Worm (Caenorhabditis elegans) whole organism, L4 larva: ENCODE data around the gene hmg-11.

Source experiments
- F44E2.7 ChIP-seq: fragments of 200-800 bp; sonication (Bioruptor generic); IDR thresholded peaks from 2 replicates; pipeline ENCODE4 v2.1.2; 2022; ENCODE audit warnings: missing genetic modification characterization, missing compliant biosample characterization
- T20F7.1 ChIP-seq: fragments of 200-800 bp; sonication (Bioruptor generic); optimal IDR thresholded peaks from 2 replicates; lab custom pipeline; 2018; ENCODE audit warnings: mild to moderate bottlenecking, missing genetic modification characterization, missing compliant biosample characterization
- T26A8.4 ChIP-seq: fragments of 200-800 bp; sonication (Bioruptor generic); IDR thresholded peaks from 2 replicates; pipeline ENCODE4 v1.3.6; 2022; ENCODE audit warnings: missing genetic modification characterization, missing compliant biosample characterization
- Y105C5A.15 ChIP-seq: fragments of 200-800 bp; sonication (Bioruptor generic); IDR thresholded peaks from 2 replicates; pipeline ENCODE4 v1.3.6; 2022; ENCODE audit warnings: missing genetic modification characterization, missing compliant biosample characterization
- Y48G9A.11 ChIP-seq: fragments of 200-800 bp; sonication (Bioruptor generic); IDR thresholded peaks from 2 replicates; pipeline ENCODE4 v1.3.6; 2022; ENCODE audit warnings: missing genetic modification reagents, missing genetic modification characterization, missing compliant biosample characterization
- ZK337.2 ChIP-seq: fragments of 200-800 bp; sonication (Bioruptor generic); IDR thresholded peaks from 2 replicates; pipeline ENCODE4 v1.3.6; 2022; ENCODE audit warnings: missing genetic modification reagents, missing genetic modification characterization, missing compliant biosample characterization
- arid-1 ChIP-seq: fragments of 200-800 bp; sonication (Bioruptor generic); conservative IDR thresholded peaks from 2 replicates; pipeline ENCODE4 v1.3.6; 2022; ENCODE audit warnings: missing genetic modification reagents, missing genetic modification characterization, missing compliant biosample characterization
- attf-4 ChIP-seq: sonication (generic microtip); optimal IDR thresholded peaks from 3 replicates; lab custom pipeline; 2017; ENCODE audit warnings: missing biosample characterization, missing genetic modification characterization
- ceh-20 ChIP-seq: fragments of 200-800 bp; sonication (Bioruptor generic); IDR thresholded peaks from 2 replicates; pipeline ENCODE4 v1.3.6; 2022; ENCODE audit warnings: missing genetic modification reagents, missing genetic modification characterization, missing compliant biosample characterization
- ceh-44 ChIP-seq: fragments of 200-800 bp; sonication (Bioruptor generic); IDR thresholded peaks from 2 replicates; pipeline ENCODE4 v1.3.6; 2022; ENCODE audit warnings: missing genetic modification reagents, missing genetic modification characterization, missing compliant biosample characterization
- ceh-62 ChIP-seq: sonication (generic microtip); optimal IDR thresholded peaks from 2 replicates; lab custom pipeline; 2017; ENCODE audit warnings: missing biosample characterization, missing genetic modification characterization
- ceh-82 ChIP-seq: sonication (generic microtip); optimal IDR thresholded peaks from 2 replicates; lab custom pipeline; 2017; ENCODE audit warnings: missing biosample characterization, missing genetic modification characterization
- cey-2 ChIP-seq: sonication (generic microtip); optimal IDR thresholded peaks from 3 replicates; lab custom pipeline; 2017; ENCODE audit warnings: missing genetic modification characterization, mild to moderate bottlenecking, missing compliant biosample characterization, antibody characterized with exemption, borderline replicate concordance; ENCODE audit not compliant: insufficient read depth
- ctbp-1 ChIP-seq: fragments of 200-800 bp; sonication (Bioruptor generic); IDR thresholded peaks from 2 replicates; pipeline ENCODE4 v1.3.6; 2022; ENCODE audit warnings: missing genetic modification reagents, missing genetic modification characterization, missing compliant biosample characterization
- dmd-8 ChIP-seq: fragments of 200-800 bp; sonication (Bioruptor generic); IDR thresholded peaks from 2 replicates; pipeline ENCODE4 v1.3.6; 2022; ENCODE audit warnings: missing genetic modification characterization, missing compliant biosample characterization
- dpl-1 ChIP-seq: fragments of 150-350 bp; optimal IDR thresholded peaks from 2 replicates; lab custom pipeline; 2014; ENCODE audit warnings: missing biosample characterization, missing genetic modification reagents, missing genetic modification characterization
- duxl-1 ChIP-seq: sonication (generic microtip); optimal IDR thresholded peaks from 2 replicates; lab custom pipeline; 2016; ENCODE audit warnings: mild to moderate bottlenecking, missing genetic modification characterization, moderate library complexity, missing compliant biosample characterization; ENCODE audit not compliant: poor library complexity
- dve-1 ChIP-seq: sonication (generic microtip); optimal IDR thresholded peaks from 2 replicates; lab custom pipeline; 2017; ENCODE audit warnings: antibody characterized with exemption, mild to moderate bottlenecking, missing genetic modification characterization, missing compliant biosample characterization; ENCODE audit not compliant: insufficient read depth
- hlh-11 ChIP-seq: fragments of 200-800 bp; sonication (Bioruptor generic); optimal IDR thresholded peaks from 2 replicates; lab custom pipeline; 2018; ENCODE audit warnings: mild to moderate bottlenecking, missing genetic modification characterization, missing compliant biosample characterization
- hlh-30 ChIP-seq: sonication (generic microtip); optimal IDR thresholded peaks from 2 replicates; lab custom pipeline; 2017; ENCODE audit warnings: antibody characterized with exemption, mild to moderate bottlenecking, missing genetic modification characterization, missing compliant biosample characterization; ENCODE audit not compliant: insufficient read depth
- hmg-1.1 ChIP-seq: fragments of 200-800 bp; sonication (Bioruptor generic); IDR thresholded peaks from 2 replicates; pipeline ENCODE4 v1.3.6; 2022; ENCODE audit warnings: missing genetic modification reagents, missing genetic modification characterization, missing compliant biosample characterization
- lim-7 ChIP-seq: fragments of 200-800 bp; sonication (Bioruptor generic); IDR thresholded peaks from 2 replicates; pipeline ENCODE4 v1.3.6; 2022; ENCODE audit warnings: missing genetic modification characterization, missing compliant biosample characterization
- lin-29 ChIP-seq: fragments of 200-800 bp; sonication (Bioruptor generic); IDR thresholded peaks from 2 replicates; pipeline ENCODE4 v1.3.6; 2022; ENCODE audit warnings: missing genetic modification reagents, missing genetic modification characterization, missing compliant biosample characterization
- lin-38 ChIP-seq: fragments of 200-800 bp; sonication (Bioruptor generic); IDR thresholded peaks from 2 replicates; pipeline ENCODE4 v1.3.6; 2022; ENCODE audit warnings: missing genetic modification reagents, missing genetic modification characterization, missing compliant biosample characterization
- lsy-2 ChIP-seq, 2 experiments: fragments of 150-350 bp in 1 of 2; sonication (generic microtip) in 1 of 2; optimal IDR thresholded peaks; 2 replicates each; lab custom pipeline; 2014 to 2017; ENCODE audit warnings: missing biosample characterization in 2 of 2, missing genetic modification characterization in 2 of 2
- mdt-29 ChIP-seq: fragments of 200-800 bp; sonication (Bioruptor generic); IDR thresholded peaks from 2 replicates; pipeline ENCODE4 v1.3.6; 2022; ENCODE audit warnings: missing genetic modification reagents, missing genetic modification characterization, missing compliant biosample characterization
- mep-1 ChIP-seq: fragments of 150-350 bp; sonication (generic microtip); optimal IDR thresholded peaks from 3 replicates; lab custom pipeline; 2014; ENCODE audit warnings: missing biosample characterization, missing genetic modification characterization
- mes-2 ChIP-seq: sonication (generic microtip); optimal IDR thresholded peaks from 2 replicates; lab custom pipeline; 2016; ENCODE audit warnings: missing genotype, mild to moderate bottlenecking, missing genetic modification characterization, missing compliant biosample characterization; ENCODE audit not compliant: poor library complexity, severe bottlenecking
- nhr-102 ChIP-seq: sonication (generic microtip); optimal IDR thresholded peaks from 2 replicates; lab custom pipeline; 2016; ENCODE audit warnings: mild to moderate bottlenecking, missing genetic modification characterization, moderate library complexity, missing compliant biosample characterization
- nhr-11 ChIP-seq: fragments of 150-350 bp; optimal IDR thresholded peaks from 2 replicates; lab custom pipeline; 2014; ENCODE audit warnings: missing biosample characterization, missing genetic modification characterization
- nhr-111 ChIP-seq: fragments of 200-800 bp; sonication (Bioruptor generic); optimal IDR thresholded peaks from 2 replicates; lab custom pipeline; 2018; ENCODE audit warnings: mild to moderate bottlenecking, missing genetic modification characterization, missing compliant biosample characterization
- nhr-28 ChIP-seq: fragments of 150-350 bp; optimal IDR thresholded peaks from 2 replicates; lab custom pipeline; 2014; ENCODE audit warnings: missing biosample characterization, missing genetic modification characterization
- nhr-41 ChIP-seq: fragments of 200-800 bp; sonication (Bioruptor generic); IDR thresholded peaks from 2 replicates; pipeline ENCODE4 v1.3.6; 2022; ENCODE audit warnings: missing genetic modification reagents, missing genetic modification characterization, missing compliant biosample characterization
- nhr-6 ChIP-seq: fragments of 150-350 bp; optimal IDR thresholded peaks from 2 replicates; lab custom pipeline; 2014; ENCODE audit warnings: missing biosample characterization, missing genetic modification characterization
- php-3 ChIP-seq: fragments of 200-800 bp; sonication (Bioruptor generic); IDR thresholded peaks from 2 replicates; pipeline ENCODE4 v1.3.6; 2022; ENCODE audit warnings: missing genetic modification reagents, missing genetic modification characterization, missing compliant biosample characterization
- pqm-1 ChIP-seq: sonication (generic microtip); optimal IDR thresholded peaks from 2 replicates; lab custom pipeline; 2017; ENCODE audit warnings: missing biosample characterization, missing genetic modification characterization
- rbr-2 ChIP-seq: sonication (generic microtip); optimal IDR thresholded peaks from 2 replicates; lab custom pipeline; 2016; ENCODE audit warnings: missing genotype, missing genetic modification characterization, missing compliant biosample characterization
- saeg-2 ChIP-seq: fragments of 200-800 bp; sonication (Bioruptor generic); IDR thresholded peaks from 2 replicates; pipeline ENCODE4 v1.3.6; 2022; ENCODE audit warnings: missing genetic modification reagents, missing genetic modification characterization, missing compliant biosample characterization
- sdz-12 ChIP-seq: fragments of 200-800 bp; sonication (Bioruptor generic); optimal IDR thresholded peaks from 2 replicates; lab custom pipeline; 2018; ENCODE audit warnings: mild to moderate bottlenecking, missing genetic modification characterization, missing compliant biosample characterization
- set-16 ChIP-seq: fragments of 200-800 bp; sonication (Bioruptor generic); IDR thresholded peaks from 2 replicates; pipeline ENCODE4 v1.3.6; 2022; ENCODE audit warnings: missing genetic modification reagents, missing genetic modification characterization, missing compliant biosample characterization
- spr-3 ChIP-seq: fragments of 200-800 bp; sonication (Bioruptor generic); optimal IDR thresholded peaks from 2 replicates; lab custom pipeline; 2018; ENCODE audit warnings: mild to moderate bottlenecking, missing genetic modification characterization, missing compliant biosample characterization
- unc-130 ChIP-seq: sonication (generic microtip); optimal IDR thresholded peaks from 2 replicates; lab custom pipeline; 2016; ENCODE audit warnings: missing genetic modification reagents, missing genetic modification characterization, missing compliant biosample characterization
- unc-39 ChIP-seq: sonication (generic microtip); optimal IDR thresholded peaks from 2 replicates; lab custom pipeline; 2017; ENCODE audit warnings: missing biosample characterization, missing genetic modification characterization
- unc-62 ChIP-seq, 3 experiments: fragments of 150-350 bp in 1 of 3; sonication (generic microtip); optimal IDR thresholded peaks in 2 of 3; peaks in 1 of 3; 1 replicate in 1 of 3; 2 replicates in 2 of 3; lab custom pipeline; 2014 to 2017; ENCODE audit warnings: missing biosample characterization in 3 of 3, missing genetic modification characterization in 3 of 3, missing genetic modification reagents in 3 of 3, missing genotype in 1 of 3
- vab-7 ChIP-seq: fragments of 200-800 bp; sonication (Bioruptor generic); IDR thresholded peaks from 2 replicates; pipeline ENCODE4 v1.3.6; 2022; ENCODE audit warnings: missing genetic modification reagents, missing genetic modification characterization, missing compliant biosample characterization
- zag-1 ChIP-seq: fragments of 150-350 bp; optimal IDR thresholded peaks from 2 replicates; lab custom pipeline; 2014; ENCODE audit warnings: missing biosample characterization, missing genetic modification characterization
- zfp-2 ChIP-seq: sonication (generic microtip); optimal IDR thresholded peaks from 2 replicates; lab custom pipeline; 2016; ENCODE audit warnings: mild to moderate bottlenecking, missing genetic modification characterization, missing compliant biosample characterization
- zip-11 ChIP-seq: fragments of 200-800 bp; sonication (Bioruptor generic); IDR thresholded peaks from 2 replicates; pipeline ENCODE4 v1.3.6; 2022; ENCODE audit warnings: missing genetic modification characterization, missing compliant biosample characterization
- zip-2 ChIP-seq: fragments of 150-350 bp; optimal IDR thresholded peaks from 2 replicates; lab custom pipeline; 2014; ENCODE audit warnings: missing biosample characterization, missing genetic modification characterization
- ztf-11 ChIP-seq: fragments of 150-350 bp; optimal IDR thresholded peaks from 2 replicates; lab custom pipeline; 2014; ENCODE audit warnings: missing biosample characterization, missing genetic modification characterization

Gene hmg-11

DNA sequence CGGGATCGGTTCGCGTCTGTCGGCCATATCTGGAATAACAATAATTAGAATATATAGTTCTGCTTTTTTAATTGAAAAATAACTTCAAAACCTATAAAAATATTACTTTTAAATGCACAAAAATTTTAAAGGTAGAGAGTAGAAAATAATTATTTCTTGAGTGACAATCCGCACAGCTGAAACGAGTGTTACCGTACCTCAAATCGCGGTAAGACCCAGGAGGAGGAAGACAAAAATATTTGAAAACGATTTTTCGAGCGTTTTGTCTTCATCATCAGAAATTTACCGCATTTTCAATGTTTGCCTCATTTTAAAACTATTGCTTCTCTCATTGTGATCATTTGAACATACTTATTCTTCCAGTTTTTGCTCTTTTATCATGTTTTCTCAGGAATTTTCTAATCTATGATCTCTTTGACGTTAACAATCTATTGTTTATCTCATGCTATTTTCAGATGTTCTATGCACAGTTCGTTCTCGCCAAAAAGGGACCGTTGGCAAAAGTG lies 25.4 kb downstream of the hmg-11 start, which contains the start of the genes rpn-5 and scc-1 (continued):
- no peak for TF ChIP-seq sdz-12
- TF ChIP-seq unc-39 (tag; lab: Kevin White, UChicago) = no peak
- TF ChIP-seq ceh-62 (tag; lab: Kevin White, UChicago) = no peak
- TF ChIP-seq dve-1 (tag; lab: Kevin White, UChicago) = peak; percentile 48
- no peak for TF ChIP-seq dmd-8
- TF ChIP-seq nhr-28 (tag; lab: Kevin White, UChicago) = peak; percentile 31
- peak; percentile 67 for TF ChIP-seq mep-1 (tag; lab: Kevin White, UChicago)
- no peak for TF ChIP-seq ceh-82 (tag; lab: Kevin White, UChicago)
- TF ChIP-seq rbr-2 (tag; lab: Kevin White, UChicago) = peak; percentile 33
- TF ChIP-seq unc-130 (GFP tag; lab: Kevin White, UChicago) = no peak
- TF ChIP-seq zip-11 (GFP tag; lab: Robert Waterston, UW) = no peak
- TF ChIP-seq ZK337.2 (GFP tag; lab: Robert Waterston, UW) = no peak
- TF ChIP-seq nhr-41 (GFP tag; lab: Robert Waterston, UW) = no peak
- no peak for TF ChIP-seq zip-2
- no peak for TF ChIP-seq pqm-1 (tag; lab: Kevin White, UChicago)
- TF ChIP-seq duxl-1 (tag; lab: Kevin White, UChicago) = peak; percentile 25
- TF ChIP-seq cey-2 (tag; lab: Kevin White, UChicago) = no peak
- TF ChIP-seq attf-4 (tag; lab: Kevin White, UChicago) = no peak
- no peak for TF ChIP-seq nhr-111 (GFP tag; lab: Kevin White, UChicago)
- no peak for TF ChIP-seq vab-7
- peak; percentile 50 for TF ChIP-seq hlh-11 (tag; lab: Kevin White, UChicago)
- TF ChIP-seq unc-62 (GFP tag; optimal IDR thresholded peaks at IDR 0.05 in 1 of 2; lab: Kevin White, UChicago) = peak in 1 of 2 experiments; percentile 83
- no peak for TF ChIP-seq unc-62 (tag; optimal IDR thresholded peaks at IDR 0.05; lab: Kevin White, UChicago)
- TF ChIP-seq lim-7 = no peak
- no peak for TF ChIP-seq zfp-2 (tag; lab: Kevin White, UChicago)
- TF ChIP-seq saeg-2 (GFP tag; lab: Robert Waterston, UW) = no peak
- TF ChIP-seq Y48G9A.11 (GFP tag; lab: Robert Waterston, UW) = no peak
- no peak for TF ChIP-seq ceh-20 (GFP tag; lab: Robert Waterston, UW)
- peak; percentile 71 for TF ChIP-seq lin-38 (GFP tag; lab: Robert Waterston, UW)
- TF ChIP-seq mdt-29 = no peak
- TF ChIP-seq hmg-1.1 (GFP tag; lab: Robert Waterston, UW) = no peak
- no peak for TF ChIP-seq T20F7.1
- no peak for TF ChIP-seq spr-3 (GFP tag; lab: Kevin White, UChicago)
- TF ChIP-seq zag-1 (tag; lab: Kevin White, UChicago) = no peak
- TF ChIP-seq nhr-11 (tag; lab: Kevin White, UChicago) = peak; percentile 54
- TF ChIP-seq ctbp-1 (GFP tag; lab: Robert Waterston, UW) = no peak
- no peak for TF ChIP-seq F44E2.7 (GFP tag; lab: Robert Waterston, UW)
- TF ChIP-seq lin-29 = no peak
- TF ChIP-seq dpl-1 = peak; percentile 92
- TF ChIP-seq mes-2 (tag; lab: Kevin White, UChicago) = peak; percentile 73
- no peak for TF ChIP-seq T26A8.4 (GFP tag; lab: Robert Waterston, UW)
- TF ChIP-seq php-3 = no peak
- TF ChIP-seq set-16 (GFP tag; lab: Robert Waterston, UW) = no peak
- no peak for TF ChIP-seq arid-1 (GFP tag; lab: Robert Waterston, UW)
- TF ChIP-seq lsy-2 (tag; optimal IDR thresholded peaks at IDR 0.05; lab: Kevin White, UChicago) = peak; percentile 94 to 99
- peak; percentile 63 for TF ChIP-seq hlh-30 (tag; lab: Kevin White, UChicago)
- peak; percentile 14 for TF ChIP-seq nhr-102 (tag; lab: Kevin White, UChicago)
- TF ChIP-seq ceh-44 = no peak
- TF ChIP-seq ztf-11 (tag; lab: Kevin White, UChicago) = no peak
- no peak for TF ChIP-seq Y105C5A.15
- TF ChIP-seq nhr-6 (tag; lab: Kevin White, UChicago) = peak; percentile 53
